Fruit fly (Drosophila melanogaster) whole organism, embryonic: ENCODE data around the gene Bug22.

ENCODE experiments used
- ATbp ChIP-seq: fragments of 200-800 bp; sonication (Bioruptor generic); optimal IDR thresholded peaks from 2 replicates; lab custom pipeline; 2017; ENCODE audit warnings: missing biosample characterization, mild to moderate bottlenecking, missing genetic modification characterization, missing genetic modification reagents
- B-H1 ChIP-seq: fragments of 200-800 bp; sonication (Bioruptor generic); IDR thresholded peaks from 3 replicates; pipeline ENCODE4 v1.3.6; 2022; ENCODE audit warnings: missing biosample characterization, missing genetic modification characterization
- CG10979 ChIP-seq: fragments of 200-800 bp; sonication (Bioruptor generic); optimal IDR thresholded peaks from 2 replicates; lab custom pipeline; 2018; ENCODE audit warnings: missing biosample characterization, mild to moderate bottlenecking, missing genetic modification characterization, moderate library complexity
- CG11093 ChIP-seq: fragments of 200-800 bp; sonication (Bioruptor generic); IDR thresholded peaks from 3 replicates; pipeline ENCODE4 v1.3.6; 2022; ENCODE audit warnings: missing biosample characterization, missing genetic modification characterization
- CG11247 ChIP-seq: fragments of 200-800 bp; sonication (Bioruptor generic); IDR thresholded peaks from 2 replicates; pipeline ENCODE4 v1.3.6; 2022; ENCODE audit warnings: missing biosample characterization, missing genetic modification characterization
- CG11695 ChIP-seq: fragments of 200-800 bp; sonication (Bioruptor generic); IDR thresholded peaks from 3 replicates; pipeline ENCODE4 v1.3.6; 2022; ENCODE audit warnings: missing biosample characterization, missing genetic modification characterization
- CG14014 ChIP-seq: fragments of 200-800 bp; sonication (Bioruptor generic); IDR thresholded peaks from 2 replicates; pipeline ENCODE4 v1.3.6; 2022; ENCODE audit warnings: missing biosample characterization, missing genetic modification characterization
- CG17359 ChIP-seq: fragments of 200-800 bp; sonication (Bioruptor generic); optimal IDR thresholded peaks from 3 replicates; lab custom pipeline; 2018; ENCODE audit warnings: missing biosample characterization, mild to moderate bottlenecking, missing genetic modification characterization, moderate library complexity
- CG17802 ChIP-seq: fragments of 200-800 bp; sonication (Bioruptor generic); optimal IDR thresholded peaks from 2 replicates; lab custom pipeline; 2018; ENCODE audit warnings: missing biosample characterization, mild to moderate bottlenecking, missing genetic modification characterization, moderate library complexity
- CG18011 ChIP-seq: fragments of 200-800 bp; sonication (Bioruptor generic); optimal IDR thresholded peaks from 2 replicates; lab custom pipeline; 2017; ENCODE audit warnings: missing biosample characterization, missing genetic modification characterization, mild to moderate bottlenecking, moderate library complexity, missing genotype
- CG1832 ChIP-seq: fragments of 200-800 bp; sonication (Bioruptor generic); optimal IDR thresholded peaks from 2 replicates; lab custom pipeline; 2017; ENCODE audit warnings: missing biosample characterization, mild to moderate bottlenecking, missing genetic modification characterization, inconsistent platforms
- CG2129 ChIP-seq: fragments of 200-800 bp; sonication (Bioruptor generic); IDR thresholded peaks from 2 replicates; pipeline ENCODE4 v1.3.6; 2022; ENCODE audit warnings: missing biosample characterization, missing genetic modification characterization; ENCODE audit not compliant: partially characterized antibody
- CG2202 ChIP-seq: fragments of 200-800 bp; sonication (Bioruptor generic); optimal IDR thresholded peaks from 2 replicates; lab custom pipeline; 2018; ENCODE audit warnings: missing biosample characterization, mild to moderate bottlenecking, missing genetic modification characterization
- CG2889 ChIP-seq: fragments of 200-800 bp; sonication (Bioruptor generic); IDR thresholded peaks from 3 replicates; pipeline ENCODE4 v1.3.6; 2022; ENCODE audit warnings: missing biosample characterization, missing genetic modification characterization
- CG30403 ChIP-seq: fragments of 200-800 bp; sonication (Bioruptor generic); optimal IDR thresholded peaks from 3 replicates; lab custom pipeline; 2016; ENCODE audit warnings: missing biosample characterization, missing genetic modification characterization
- CG31365 ChIP-seq: fragments of 200-800 bp; sonication (Bioruptor generic); optimal IDR thresholded peaks from 2 replicates; lab custom pipeline; 2018; ENCODE audit warnings: missing biosample characterization, mild to moderate bottlenecking, missing genetic modification characterization
- CG3281 ChIP-seq: fragments of 200-800 bp; sonication (Bioruptor generic); optimal IDR thresholded peaks from 3 replicates; lab custom pipeline; 2017; ENCODE audit warnings: missing biosample characterization, mild to moderate bottlenecking, missing genetic modification characterization
- CG33213 ChIP-seq: fragments of 200-800 bp; sonication (Bioruptor generic); optimal IDR thresholded peaks from 3 replicates; lab custom pipeline; 2016; ENCODE audit warnings: missing biosample characterization, missing genetic modification characterization
- CG4328 ChIP-seq: fragments of 200-800 bp; sonication (Bioruptor generic); optimal IDR thresholded peaks from 3 replicates; lab custom pipeline; 2017; ENCODE audit warnings: missing biosample characterization, missing genetic modification reagents, missing genetic modification characterization
- CG4404 ChIP-seq: fragments of 200-800 bp; sonication (Bioruptor generic); IDR thresholded peaks from 2 replicates; pipeline ENCODE4 v1.3.6; 2022; ENCODE audit warnings: missing biosample characterization, missing genetic modification characterization
- CG5245 ChIP-seq: fragments of 200-800 bp; sonication (Bioruptor generic); optimal IDR thresholded peaks from 3 replicates; lab custom pipeline; 2016; ENCODE audit warnings: missing biosample characterization, missing genetic modification characterization
- CG6175 ChIP-seq: fragments of 200-800 bp; sonication (Bioruptor generic); IDR thresholded peaks from 3 replicates; pipeline ENCODE4 v1.3.6; 2022; ENCODE audit warnings: missing biosample characterization, missing genetic modification characterization
- CG8089 ChIP-seq: fragments of 200-800 bp; sonication (Bioruptor generic); optimal IDR thresholded peaks from 3 replicates; lab custom pipeline; 2016; ENCODE audit warnings: missing biosample characterization, missing genetic modification characterization
- CG8924 ChIP-seq: fragments of 200-800 bp; optimal IDR thresholded peaks from 3 replicates; lab custom pipeline; 2019; ENCODE audit warnings: missing biosample characterization, mild to moderate bottlenecking, missing genetic modification characterization, moderate library complexity
- CG9609 ChIP-seq: fragments of 200-800 bp; sonication (Bioruptor generic); optimal IDR thresholded peaks from 3 replicates; lab custom pipeline; 2016; ENCODE audit warnings: missing biosample characterization, missing genetic modification characterization
- CTCF ChIP-seq: fragments of 200-800 bp; sonication (Bioruptor generic); optimal IDR thresholded peaks from 2 replicates; lab custom pipeline; 2017; ENCODE audit warnings: missing biosample characterization, mild to moderate bottlenecking, missing genetic modification characterization, moderate library complexity
- Chrac-16 ChIP-seq: fragments of 200-800 bp; sonication (Bioruptor generic); optimal IDR thresholded peaks from 3 replicates; lab custom pipeline; 2016; ENCODE audit warnings: missing biosample characterization, missing genetic modification characterization
- D ChIP-seq, 2 experiments: fragments of 200-800 bp in 1 of 2; fragments of >200 bp in 1 of 2; sonication (Bioruptor generic) in 1 of 2; optimal IDR thresholded peaks; 2 replicates in 1 of 2; 3 replicates in 1 of 2; lab custom pipeline; 2017; ENCODE audit warnings: mild to moderate bottlenecking in 1 of 2, missing biosample characterization in 1 of 2, missing genetic modification characterization in 1 of 2, missing genetic modification reagents in 1 of 2
- Deaf1 ChIP-seq: fragments of 200-800 bp; optimal IDR thresholded peaks from 3 replicates; lab custom pipeline; 2019; ENCODE audit warnings: missing biosample characterization, mild to moderate bottlenecking, missing genetic modification characterization, moderate library complexity
- Dip2 ChIP-seq: fragments of 200-800 bp; sonication (Bioruptor generic); IDR thresholded peaks from 2 replicates; pipeline ENCODE4 v1.3.6; 2022; ENCODE audit warnings: missing biosample characterization, missing genetic modification characterization
- Lpt ChIP-seq: fragments of >200 bp; optimal IDR thresholded peaks from 2 replicates; lab custom pipeline; 2018; ENCODE audit warnings: missing biosample characterization, missing genetic modification characterization
- MBD-R2 ChIP-seq: fragments of 200-800 bp; sonication (Bioruptor generic); IDR thresholded peaks from 2 replicates; pipeline ENCODE4 v1.3.6; 2022; ENCODE audit warnings: missing biosample characterization, missing genetic modification characterization
- Meics ChIP-seq: fragments of 200-800 bp; sonication (Bioruptor generic); optimal IDR thresholded peaks from 2 replicates; lab custom pipeline; 2017; ENCODE audit warnings: missing biosample characterization, mild to moderate bottlenecking, missing genetic modification characterization
- NC2α ChIP-seq: fragments of 200-800 bp; sonication (Bioruptor generic); optimal IDR thresholded peaks from 2 replicates; lab custom pipeline; 2016; ENCODE audit warnings: missing biosample characterization, missing genetic modification characterization
- Pdp1 ChIP-seq, 2 experiments: fragments of 200-800 bp; sonication (Bioruptor generic); optimal IDR thresholded peaks; 3 replicates each; lab custom pipeline; 2016; ENCODE audit warnings: missing biosample characterization in 2 of 2, missing genetic modification characterization in 2 of 2, mild to moderate bottlenecking in 1 of 2, moderate library complexity in 1 of 2
- Poxn ChIP-seq: fragments of 200-800 bp; sonication (Bioruptor generic); IDR thresholded peaks from 2 replicates; pipeline ENCODE4 v1.3.6; 2022; ENCODE audit warnings: missing biosample characterization, missing genetic modification characterization
- Sin3A ChIP-seq: fragments of >200 bp; optimal IDR thresholded peaks from 2 replicates; lab custom pipeline; 2018
- croc ChIP-seq: fragments of 200-800 bp; sonication (Bioruptor generic); conservative IDR thresholded peaks from 3 replicates; pipeline ENCODE4 v1.3.6; 2022; ENCODE audit warnings: missing biosample characterization, missing genetic modification characterization
- eyg ChIP-seq: fragments of 200-800 bp; sonication (Bioruptor generic); optimal IDR thresholded peaks from 3 replicates; lab custom pipeline; 2016; ENCODE audit warnings: missing biosample characterization, missing genetic modification characterization
- fd96Cb ChIP-seq: fragments of 200-800 bp; sonication (Bioruptor generic); optimal IDR thresholded peaks from 2 replicates; lab custom pipeline; 2018; ENCODE audit warnings: missing biosample characterization, mild to moderate bottlenecking, missing genetic modification characterization, moderate library complexity
- gem ChIP-seq: fragments of 200-800 bp; sonication (Bioruptor generic); optimal IDR thresholded peaks from 2 replicates; lab custom pipeline; 2019; ENCODE audit warnings: missing biosample characterization, mild to moderate bottlenecking, missing genetic modification characterization, moderate library complexity
- gsb ChIP-seq: fragments of 200-800 bp; sonication (Bioruptor generic); IDR thresholded peaks from 2 replicates; pipeline ENCODE4 v1.3.6; 2022; ENCODE audit warnings: missing biosample characterization, missing genetic modification characterization
- jumu ChIP-seq: fragments of 200-800 bp; sonication (Bioruptor generic); optimal IDR thresholded peaks from 3 replicates; lab custom pipeline; 2016; ENCODE audit warnings: missing biosample characterization, missing genetic modification characterization
- lilli ChIP-seq: fragments of 200-800 bp; sonication (Bioruptor generic); optimal IDR thresholded peaks from 3 replicates; lab custom pipeline; 2016; ENCODE audit warnings: missing biosample characterization, missing genetic modification characterization
- nerfin-1 ChIP-seq: fragments of 200-800 bp; sonication (Bioruptor generic); optimal IDR thresholded peaks from 3 replicates; lab custom pipeline; 2019; ENCODE audit warnings: missing biosample characterization, mild to moderate bottlenecking, missing genetic modification characterization, moderate library complexity
- oc ChIP-seq: fragments of 200-800 bp; sonication (Bioruptor generic); optimal IDR thresholded peaks from 2 replicates; lab custom pipeline; 2018; ENCODE audit warnings: missing biosample characterization, mild to moderate bottlenecking, missing genetic modification characterization, moderate library complexity
- sd ChIP-seq: fragments of 200-800 bp; sonication (Bioruptor generic); optimal IDR thresholded peaks from 3 replicates; lab custom pipeline; 2018; ENCODE audit warnings: missing biosample characterization, mild to moderate bottlenecking, missing genetic modification characterization, moderate library complexity
- sens ChIP-seq: fragments of 200-800 bp; sonication (Bioruptor generic); peaks from one replicate; lab custom pipeline; 2016; ENCODE audit warnings: missing biosample characterization, missing genetic modification characterization
- sim ChIP-seq: fragments of 200-800 bp; sonication (Bioruptor generic); IDR thresholded peaks from 2 replicates; pipeline ENCODE4 v1.3.6; 2022; ENCODE audit warnings: missing biosample characterization, missing genetic modification characterization
- tgo ChIP-seq: fragments of 200-800 bp; sonication (Bioruptor generic); IDR thresholded peaks from 3 replicates; pipeline ENCODE4 v1.3.6; 2022; ENCODE audit warnings: missing biosample characterization, missing genetic modification characterization
- tx ChIP-seq: fragments of 200-800 bp; sonication (Bioruptor generic); optimal IDR thresholded peaks from 2 replicates; lab custom pipeline; 2016; ENCODE audit warnings: missing biosample characterization, missing genetic modification characterization
- usp ChIP-seq: fragments of >200 bp; optimal IDR thresholded peaks from 2 replicates; lab custom pipeline; 2017; ENCODE audit warnings: missing biosample characterization, missing genetic modification characterization
- zfh1 ChIP-seq: fragments of 200-800 bp; sonication (Bioruptor generic); IDR thresholded peaks from 3 replicates; pipeline ENCODE4 v1.3.6; 2022; ENCODE audit warnings: missing biosample characterization, missing genetic modification characterization

Gene Bug22

DNA sequence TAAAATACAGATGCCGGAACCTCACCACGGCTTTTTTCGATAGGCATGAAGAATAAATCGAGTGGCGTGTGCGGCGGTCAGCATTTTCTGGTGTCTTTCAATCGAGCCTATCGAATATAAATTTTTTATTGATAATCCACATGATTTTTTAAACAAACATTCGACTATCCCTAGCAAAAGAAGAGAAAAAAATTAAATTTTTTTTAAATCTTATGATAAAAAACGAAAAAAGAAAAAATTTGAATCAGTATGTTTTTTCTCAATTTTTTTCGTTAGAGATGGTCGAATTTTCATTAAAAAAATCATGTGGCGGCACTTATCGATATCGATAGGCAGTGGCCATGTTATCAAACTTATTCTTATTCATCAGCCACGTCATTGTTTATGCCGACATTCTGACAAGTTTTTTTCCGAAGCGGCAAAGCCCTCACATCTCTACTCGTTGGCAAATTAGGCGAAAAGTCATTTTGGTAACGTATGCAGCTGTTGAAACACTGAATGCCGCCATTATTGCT is 4.1 kb downstream of the Bug22 start, which contains the start of the genes SmB and KdelR (continued):
- no peak for TF ChIP-seq CG10979 (tag; lab: Kevin White, UChicago)
- no peak for TF ChIP-seq CTCF (GFP tag; lab: Kevin White, UChicago)
- TF ChIP-seq CG18011, result no peak
- no peak for TF ChIP-seq ATbp (GFP tag; lab: Kevin White, UChicago)
- no peak for TF ChIP-seq Dip2
- TF ChIP-seq CG1832 (GFP tag; lab: Kevin White, UChicago), result no peak
- no peak for TF ChIP-seq Poxn
- TF ChIP-seq CG8089 (GFP tag; lab: Kevin White, UChicago), result no peak
- no peak for TF ChIP-seq gsb (GFP tag; lab: Robert Waterston, UW)
- TF ChIP-seq jumu, result peak; percentile 7
- no peak for TF ChIP-seq CG17359 (tag; lab: Kevin White, UChicago)
- TF ChIP-seq oc (tag; lab: Kevin White, UChicago), result no peak
- no peak for TF ChIP-seq fd96Cb
- peak; percentile 55 for TF ChIP-seq MBD-R2 (GFP tag; lab: Robert Waterston, UW)
- no peak for TF ChIP-seq sim (GFP tag; lab: Robert Waterston, UW)
- no peak for TF ChIP-seq usp (GFP tag; lab: Kevin White, UChicago)
- peak; percentile 7 for TF ChIP-seq Chrac-16
- no peak for TF ChIP-seq croc (GFP tag; lab: Robert Waterston, UW)
- no peak for TF ChIP-seq tx (GFP tag; lab: Kevin White, UChicago)
- TF ChIP-seq nerfin-1 (tag; lab: Kevin White, UChicago), result peak; percentile 40
- no peak for TF ChIP-seq Deaf1
- no peak for TF ChIP-seq CG2889 (GFP tag; lab: Robert Waterston, UW)
- TF ChIP-seq CG3281 (GFP tag; lab: Kevin White, UChicago), result no peak
- TF ChIP-seq CG14014 (GFP tag; lab: Robert Waterston, UW), result no peak
- TF ChIP-seq CG11093 (GFP tag; lab: Robert Waterston, UW), result no peak
- no peak for TF ChIP-seq tgo (GFP tag; lab: Robert Waterston, UW)
- TF ChIP-seq D (optimal IDR thresholded peaks at IDR 0.05; lab: Kevin White, UChicago), result no peak
- no peak for TF ChIP-seq D (GFP tag; optimal IDR thresholded peaks at IDR 0.05; lab: Kevin White, UChicago)
- TF ChIP-seq CG4328, result no peak
- peak; percentile 81 for TF ChIP-seq sens (GFP tag; lab: Kevin White, UChicago)
- no peak for TF ChIP-seq CG2202 (tag; lab: Kevin White, UChicago)
- no peak for TF ChIP-seq CG11247 (GFP tag; lab: Robert Waterston, UW)
- peak; percentile 44 for TF ChIP-seq Sin3A (lab: Kevin White, UChicago)
- peak; percentile 69 for TF ChIP-seq CG8924
- no peak for TF ChIP-seq CG5245 (GFP tag; lab: Kevin White, UChicago)
- TF ChIP-seq CG30403, result peak; percentile 44
- no peak for TF ChIP-seq Pdp1 (GFP tag; optimal IDR thresholded peaks at IDR 0.05; lab: Kevin White, UChicago)
- TF ChIP-seq Lpt, result no peak
- TF ChIP-seq CG6175 (GFP tag; lab: Robert Waterston, UW), result no peak
- TF ChIP-seq CG17802, result no peak
- TF ChIP-seq CG4404, result no peak
- no peak for TF ChIP-seq CG11695 (GFP tag; lab: Robert Waterston, UW)
- TF ChIP-seq eyg, result no peak
- TF ChIP-seq lilli (GFP tag; lab: Kevin White, UChicago), result peak; percentile 61
- peak; percentile 6; the same call in 1 of the 3 replicates for TF ChIP-seq zfh1 (GFP tag; lab: Robert Waterston, UW)
- TF ChIP-seq CG2129 (GFP tag; lab: Robert Waterston, UW), result peak; percentile 31; the same call in 1 of the 2 replicates
- TF ChIP-seq CG31365, result no peak
- TF ChIP-seq CG9609 (GFP tag; lab: Kevin White, UChicago), result no peak
- no peak for TF ChIP-seq gem (tag; lab: Kevin White, UChicago)
- TF ChIP-seq sd, result no peak
- TF ChIP-seq B-H1 (GFP tag; lab: Robert Waterston, UW), result no peak
- TF ChIP-seq CG33213 (GFP tag; lab: Kevin White, UChicago), result peak; percentile 4
- TF ChIP-seq Meics (GFP tag; lab: Kevin White, UChicago), result no peak
- TF ChIP-seq NC2α (GFP tag; lab: Kevin White, UChicago), result no peak
